Fruit fly (Drosophila melanogaster) whole organism, embryonic: ENCODE results near the gene CG31016.
A peak's percentile ranks its signal among the peaks of the same experiment; 100 is the strongest.

Experiments
- Atf3 ChIP-seq: fragments of 200-800 bp; sonication (Bioruptor generic); optimal IDR thresholded peaks from 3 replicates; lab custom pipeline; 2016; ENCODE audit warnings: missing biosample characterization, missing genetic modification characterization
- Awh ChIP-seq: fragments of 200-800 bp; sonication (Bioruptor generic); IDR thresholded peaks from 2 replicates; pipeline ENCODE4, ENCODE4 v1.3.6; 2022; ENCODE audit warnings: missing biosample characterization, missing genetic modification characterization
- Bgb ChIP-seq: fragments of 200-800 bp; sonication (Bioruptor generic); IDR thresholded peaks from 2 replicates; pipeline ENCODE4 v1.3.6; 2022; ENCODE audit warnings: missing biosample characterization, missing genetic modification characterization; ENCODE audit not compliant: partially characterized antibody
- CG10147 ChIP-seq: fragments of 200-800 bp; sonication (Bioruptor generic); optimal IDR thresholded peaks from 2 replicates; lab custom pipeline; 2019; ENCODE audit warnings: missing biosample characterization, mild to moderate bottlenecking, missing genetic modification characterization, moderate library complexity
- CG10267 ChIP-seq: fragments of 200-800 bp; sonication (Bioruptor generic); optimal IDR thresholded peaks from 2 replicates; lab custom pipeline; 2018; ENCODE audit warnings: missing biosample characterization, mild to moderate bottlenecking, missing genetic modification characterization, moderate library complexity
- CG10431 ChIP-seq: fragments of 200-800 bp; sonication (Bioruptor generic); optimal IDR thresholded peaks from 3 replicates; lab custom pipeline; 2018; ENCODE audit warnings: missing biosample characterization, mild to moderate bottlenecking, missing genetic modification characterization
- CG12659 ChIP-seq: fragments of 200-800 bp; sonication (Bioruptor generic); optimal IDR thresholded peaks from 3 replicates; lab custom pipeline; 2017; ENCODE audit warnings: mild to moderate bottlenecking, missing biosample characterization, missing genetic modification reagents, missing genetic modification characterization
- CG13894 ChIP-seq: fragments of 200-800 bp; sonication (Bioruptor generic); optimal IDR thresholded peaks from 3 replicates; lab custom pipeline; 2018; ENCODE audit warnings: missing biosample characterization, mild to moderate bottlenecking, missing genetic modification characterization, moderate library complexity
- CG15269 ChIP-seq: fragments of 200-800 bp; sonication (Bioruptor generic); optimal IDR thresholded peaks from 2 replicates; lab custom pipeline; 2018; ENCODE audit warnings: missing biosample characterization, mild to moderate bottlenecking, missing genetic modification characterization, moderate library complexity
- CG15514 ChIP-seq: fragments of 200-800 bp; sonication (Bioruptor generic); optimal IDR thresholded peaks from 3 replicates; lab custom pipeline; 2017; ENCODE audit warnings: missing biosample characterization, missing genetic modification characterization, mild to moderate bottlenecking, moderate library complexity, missing genetic modification reagents
- CG1603 ChIP-seq: fragments of 200-800 bp; sonication (Bioruptor generic); optimal IDR thresholded peaks from 2 replicates; lab custom pipeline; 2019; ENCODE audit warnings: missing biosample characterization, mild to moderate bottlenecking, missing genetic modification characterization, moderate library complexity
- CG1832 ChIP-seq: fragments of 200-800 bp; sonication (Bioruptor generic); optimal IDR thresholded peaks from 2 replicates; lab custom pipeline; 2017; ENCODE audit warnings: missing biosample characterization, mild to moderate bottlenecking, missing genetic modification characterization, inconsistent platforms
- CG18599 ChIP-seq: fragments of 200-800 bp; sonication (Bioruptor generic); optimal IDR thresholded peaks from 3 replicates; lab custom pipeline; 2017; ENCODE audit warnings: missing biosample characterization, missing genetic modification characterization, mild to moderate bottlenecking, moderate library complexity, missing genetic modification reagents
- CG33213 ChIP-seq: fragments of 200-800 bp; sonication (Bioruptor generic); optimal IDR thresholded peaks from 3 replicates; lab custom pipeline; 2016; ENCODE audit warnings: missing biosample characterization, missing genetic modification characterization
- CG42726 ChIP-seq: fragments of 200-800 bp; sonication (Bioruptor generic); IDR thresholded peaks from 2 replicates; pipeline ENCODE4 v1.3.6; 2022; ENCODE audit warnings: missing biosample characterization, missing genetic modification characterization; ENCODE audit not compliant: partially characterized antibody
- CG4328 ChIP-seq: fragments of 200-800 bp; sonication (Bioruptor generic); optimal IDR thresholded peaks from 3 replicates; lab custom pipeline; 2017; ENCODE audit warnings: missing biosample characterization, missing genetic modification reagents, missing genetic modification characterization
- CG6654 ChIP-seq: fragments of 200-800 bp; sonication (Bioruptor generic); optimal IDR thresholded peaks from 2 replicates; lab custom pipeline; 2017; ENCODE audit warnings: missing biosample characterization, mild to moderate bottlenecking, missing genetic modification characterization
- CG6791 ChIP-seq: fragments of 200-800 bp; sonication (Bioruptor generic); IDR thresholded peaks from 3 replicates; pipeline ENCODE4 v1.3.6; 2022; ENCODE audit warnings: missing biosample characterization, missing genetic modification characterization; ENCODE audit not compliant: partially characterized antibody
- CG7357 ChIP-seq: fragments of 200-800 bp; sonication (Bioruptor generic); IDR thresholded peaks from 3 replicates; pipeline ENCODE4 v1.3.6; 2022; ENCODE audit warnings: missing biosample characterization, missing genetic modification characterization
- CG8290 ChIP-seq, 3 experiments: fragments of 200-800 bp; sonication (Bioruptor generic); optimal IDR thresholded peaks; 2 replicates each; lab custom pipeline; 2016 to 2019; ENCODE audit warnings: missing biosample characterization in 3 of 3, missing genetic modification characterization in 3 of 3, mild to moderate bottlenecking in 2 of 3, moderate library complexity in 1 of 3
- CG9727 ChIP-seq: fragments of 200-800 bp; sonication (Bioruptor generic); optimal IDR thresholded peaks from 3 replicates; lab custom pipeline; 2017; ENCODE audit warnings: missing biosample characterization, mild to moderate bottlenecking, missing genetic modification characterization
- D19B ChIP-seq: fragments of 200-800 bp; sonication (Bioruptor generic); optimal IDR thresholded peaks from 2 replicates; lab custom pipeline; 2017; ENCODE audit warnings: missing biosample characterization, mild to moderate bottlenecking, missing genetic modification characterization
- Dll ChIP-seq: fragments of 200-800 bp; sonication (Bioruptor generic); IDR thresholded peaks from 4 replicates; pipeline ENCODE4 v1.3.6; 2022; ENCODE audit warnings: missing biosample characterization, missing genetic modification characterization; ENCODE audit not compliant: partially characterized antibody
- Dp ChIP-seq: fragments of 200-800 bp; sonication (Bioruptor generic); optimal IDR thresholded peaks from 2 replicates; lab custom pipeline; 2018; ENCODE audit warnings: missing biosample characterization, mild to moderate bottlenecking, missing genetic modification characterization, moderate library complexity
- Eip74EF ChIP-seq, 2 experiments: fragments of 200-800 bp in 1 of 2; fragments of >200 bp in 1 of 2; sonication (Bioruptor generic) in 1 of 2; optimal IDR thresholded peaks; 2 replicates each; lab custom pipeline; 2017 to 2019; ENCODE audit warnings: missing biosample characterization in 2 of 2, missing genetic modification characterization in 2 of 2, mild to moderate bottlenecking in 1 of 2, moderate library complexity in 1 of 2
- Ets97D ChIP-seq: fragments of 200-800 bp; sonication (Bioruptor generic); optimal IDR thresholded peaks from 3 replicates; lab custom pipeline; 2016; ENCODE audit warnings: missing biosample characterization, missing genetic modification characterization
- Hmr ChIP-seq: fragments of 200-800 bp; sonication (Bioruptor generic); optimal IDR thresholded peaks from 3 replicates; lab custom pipeline; 2017; ENCODE audit warnings: mild to moderate bottlenecking, missing biosample characterization, missing genetic modification reagents, missing genetic modification characterization
- Lhr ChIP-seq: fragments of 200-800 bp; sonication (Bioruptor generic); optimal IDR thresholded peaks from 3 replicates; lab custom pipeline; 2017; ENCODE audit warnings: mild to moderate bottlenecking, missing biosample characterization, missing genetic modification reagents, missing genetic modification characterization
- MBD-R2 ChIP-seq: fragments of 200-800 bp; sonication (Bioruptor generic); IDR thresholded peaks from 2 replicates; pipeline ENCODE4 v1.3.6; 2022; ENCODE audit warnings: missing biosample characterization, missing genetic modification characterization
- Med ChIP-seq: fragments of 200-800 bp; sonication (Bioruptor generic); peaks from one replicate; lab custom pipeline; 2016; ENCODE audit warnings: missing biosample characterization, missing genetic modification characterization, mild to moderate bottlenecking, inconsistent platforms, moderate library complexity
- Oaz ChIP-seq: fragments of 200-800 bp; sonication (Bioruptor generic); IDR thresholded peaks from 2 replicates; pipeline ENCODE4 v1.3.6; 2022; ENCODE audit warnings: missing biosample characterization, missing genetic modification characterization
- Scr ChIP-seq: fragments of 200-800 bp; sonication (Bioruptor generic); IDR thresholded peaks from 2 replicates; pipeline ENCODE4 v1.3.6; 2022; ENCODE audit warnings: missing biosample characterization, missing genetic modification characterization; ENCODE audit not compliant: partially characterized antibody
- YL-1 ChIP-seq: fragments of 200-800 bp; sonication (Bioruptor generic); optimal IDR thresholded peaks from 3 replicates; lab custom pipeline; 2017; ENCODE audit warnings: missing biosample characterization, mild to moderate bottlenecking, missing genetic modification characterization
- amos ChIP-seq: fragments of 200-800 bp; sonication (Bioruptor generic); IDR thresholded peaks from 2 replicates; pipeline ENCODE4 v1.3.6; 2022; ENCODE audit warnings: missing biosample characterization, missing genetic modification characterization; ENCODE audit not compliant: partially characterized antibody
- ash1 ChIP-seq: fragments of 200-800 bp; sonication (Bioruptor generic); optimal IDR thresholded peaks from 2 replicates; lab custom pipeline; 2018; ENCODE audit warnings: missing biosample characterization, mild to moderate bottlenecking, missing genetic modification characterization
- bab2 ChIP-seq: fragments of 200-800 bp; sonication (Bioruptor generic); optimal IDR thresholded peaks from 2 replicates; lab custom pipeline; 2016; ENCODE audit warnings: missing biosample characterization, missing genetic modification characterization
- danr ChIP-seq: fragments of 200-800 bp; sonication (Bioruptor generic); IDR thresholded peaks from 2 replicates; pipeline ENCODE4 v1.3.6; 2022; ENCODE audit warnings: missing biosample characterization, missing genetic modification characterization
- gfzf ChIP-seq: fragments of 200-800 bp; sonication (Bioruptor generic); optimal IDR thresholded peaks from 2 replicates; lab custom pipeline; 2016; ENCODE audit warnings: missing biosample characterization, mild to moderate bottlenecking, missing genetic modification characterization, moderate library complexity
- h ChIP-seq: fragments of >200 bp; optimal IDR thresholded peaks from 2 replicates; lab custom pipeline; 2017
- nmo ChIP-seq: fragments of 200-800 bp; sonication (Bioruptor generic); optimal IDR thresholded peaks from 2 replicates; lab custom pipeline; 2018; ENCODE audit warnings: missing biosample characterization, mild to moderate bottlenecking, missing genetic modification characterization, moderate library complexity
- peb ChIP-seq: fragments of 200-800 bp; sonication (Bioruptor generic); IDR thresholded peaks from 2 replicates; pipeline ENCODE4 v1.3.6; 2022; ENCODE audit warnings: missing biosample characterization, missing genetic modification characterization
- row ChIP-seq: fragments of 200-800 bp; sonication (Bioruptor generic); IDR thresholded peaks from 3 replicates; pipeline ENCODE4 v1.3.6; 2022; ENCODE audit warnings: missing biosample characterization, missing genetic modification characterization
- stwl ChIP-seq: fragments of 200-800 bp; sonication (Bioruptor generic); optimal IDR thresholded peaks from 3 replicates; lab custom pipeline; 2018; ENCODE audit warnings: missing biosample characterization, mild to moderate bottlenecking, missing genetic modification characterization, moderate library complexity
- sug ChIP-seq: fragments of 200-800 bp; optimal IDR thresholded peaks from 2 replicates; lab custom pipeline; 2019; ENCODE audit warnings: missing biosample characterization, mild to moderate bottlenecking, missing genetic modification characterization, moderate library complexity
- trem ChIP-seq: fragments of 200-800 bp; optimal IDR thresholded peaks from 3 replicates; lab custom pipeline; 2019; ENCODE audit warnings: missing biosample characterization, mild to moderate bottlenecking, missing genetic modification characterization, moderate library complexity
- vnd ChIP-seq: fragments of 200-800 bp; sonication (Bioruptor generic); IDR thresholded peaks from 3 replicates; pipeline ENCODE4 v1.3.6; 2022; ENCODE audit warnings: missing biosample characterization, missing genetic modification characterization; ENCODE audit not compliant: partially characterized antibody
- zen ChIP-seq: fragments of 200-800 bp; sonication (Bioruptor generic); optimal IDR thresholded peaks from 3 replicates; lab custom pipeline; 2018; ENCODE audit warnings: missing biosample characterization, mild to moderate bottlenecking, missing genetic modification characterization, moderate library complexity

CG31016 gene

dm6 chr3R:30562733-30563259, 43.2 kb upstream of the CG31016 start:
- TF ChIP-seq CG4328 (GFP tag; lab: Kevin White, UChicago): no peak
- TF ChIP-seq YL-1 (GFP tag; lab: Kevin White, UChicago): peak; percentile 6
- TF ChIP-seq stwl (tag; lab: Kevin White, UChicago): peak; percentile 75
- peak; percentile 40; the same call in 1 of the 2 replicates for TF ChIP-seq MBD-R2
- TF ChIP-seq CG15269 (tag; lab: Kevin White, UChicago): no peak
- TF ChIP-seq Scr: peak; percentile 29; the same call in 1 of the 2 replicates
- peak; percentile 46 for TF ChIP-seq CG33213
- TF ChIP-seq Dll: no peak
- TF ChIP-seq CG10147 (GFP tag; lab: Kevin White, UChicago): no peak
- TF ChIP-seq CG15514 (GFP tag; lab: Kevin White, UChicago): peak; percentile 18
- TF ChIP-seq Dp (GFP tag; lab: Kevin White, UChicago): peak; percentile 77
- no peak for TF ChIP-seq CG9727 (GFP tag; lab: Kevin White, UChicago)
- TF ChIP-seq Eip74EF (GFP tag; optimal IDR thresholded peaks at IDR 0.05; lab: Kevin White, UChicago): no peak
- TF ChIP-seq CG18599 (GFP tag; lab: Kevin White, UChicago): no peak
- no peak for TF ChIP-seq ash1 (GFP tag; lab: Kevin White, UChicago)
- TF ChIP-seq peb (GFP tag; lab: Robert Waterston, UW): no peak
- TF ChIP-seq trem (tag; lab: Kevin White, UChicago): peak; percentile 40
- TF ChIP-seq Hmr (GFP tag; lab: Kevin White, UChicago): peak; percentile 46
- TF ChIP-seq CG10431: no peak
- TF ChIP-seq CG8290 (GFP tag; optimal IDR thresholded peaks at IDR 0.05; lab: Kevin White, UChicago): no peak
- peak in 1 of 2 experiments; percentile 44 for TF ChIP-seq CG8290 (tag; optimal IDR thresholded peaks at IDR 0.05; lab: Kevin White, UChicago)
- peak; percentile 91 for TF ChIP-seq gfzf
- TF ChIP-seq CG6791 (GFP tag; lab: Robert Waterston, UW): 0 out of 3 replicates have a peak, but pooled peaks have one; percentile 17
- TF ChIP-seq h (lab: Kevin White, UChicago): no peak
- no peak for TF ChIP-seq Awh (GFP tag; lab: Robert Waterston, UW)
- TF ChIP-seq CG13894: peak; percentile 16
- peak; percentile 52 for TF ChIP-seq CG1603 (tag; lab: Kevin White, UChicago)
- peak; percentile 25 for TF ChIP-seq CG12659 (GFP tag; lab: Kevin White, UChicago)
- TF ChIP-seq CG42726 (GFP tag; lab: Robert Waterston, UW): peak; percentile 50; the same call in 1 of the 2 replicates
- TF ChIP-seq vnd (GFP tag; lab: Robert Waterston, UW): no peak
- TF ChIP-seq danr (GFP tag; lab: Robert Waterston, UW): no peak
- TF ChIP-seq D19B (GFP tag; lab: Kevin White, UChicago): peak; percentile 56
- TF ChIP-seq CG10267 (tag; lab: Kevin White, UChicago): peak; percentile 25
- peak; percentile 30 for TF ChIP-seq sug
- TF ChIP-seq nmo (GFP tag; lab: Kevin White, UChicago): peak; percentile 31
- peak; percentile 38 for TF ChIP-seq Ets97D (GFP tag; lab: Kevin White, UChicago)
- peak; percentile 36; the same call in 1 of the 2 replicates for TF ChIP-seq Bgb (GFP tag; lab: Robert Waterston, UW)
- peak; percentile 43; the same call in 1 of the 3 replicates for TF ChIP-seq row (GFP tag; lab: Robert Waterston, UW)
- TF ChIP-seq zen (tag; lab: Kevin White, UChicago): no peak
- no peak for TF ChIP-seq CG1832
- TF ChIP-seq CG6654 (GFP tag; lab: Kevin White, UChicago): peak; percentile 97
- peak; percentile 40; the same call in 1 of the 2 replicates for TF ChIP-seq amos (GFP tag; lab: Robert Waterston, UW)
- peak; percentile 18 for TF ChIP-seq Atf3
- no peak for TF ChIP-seq Oaz (GFP tag; lab: Robert Waterston, UW)
- TF ChIP-seq bab2 (GFP tag; lab: Kevin White, UChicago): no peak
- TF ChIP-seq Lhr (GFP tag; lab: Kevin White, UChicago): peak; percentile 50
- 0 out of 3 replicates have a peak, but pooled peaks have one; percentile 27 for TF ChIP-seq CG7357 (GFP tag; lab: Robert Waterston, UW)
- TF ChIP-seq Med (GFP tag; lab: Kevin White, UChicago): peak; percentile 88
